Fruit fly (Drosophila melanogaster): ENCODE data around the gene Apl.
A peak's percentile ranks its signal among the peaks of the same experiment; 100 is the strongest.

Gene Apl

DNA sequence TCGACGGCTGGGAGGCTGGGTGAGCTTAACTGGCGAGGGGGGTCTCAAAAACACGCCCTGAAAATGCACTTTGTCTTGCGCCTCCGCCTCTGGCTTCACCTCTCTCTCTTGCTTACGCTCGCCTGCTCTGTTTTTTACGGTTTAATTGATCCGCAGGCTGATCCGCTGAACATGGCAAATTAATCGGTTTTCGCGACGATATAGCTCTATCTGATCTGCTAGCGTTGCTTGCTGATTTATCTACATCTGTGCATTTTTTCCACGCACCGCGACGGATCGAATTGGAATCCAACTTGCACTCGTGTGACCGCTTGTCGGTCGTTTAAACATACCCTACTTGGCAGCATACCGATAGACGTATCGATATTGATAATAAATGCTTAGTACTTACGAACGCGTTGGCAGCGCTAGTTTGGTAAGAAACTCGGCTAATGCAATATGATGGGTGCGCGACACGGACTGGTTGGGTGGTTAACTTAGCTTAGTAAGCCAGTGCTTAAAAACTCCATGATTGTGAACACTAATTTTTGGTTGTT, 52.7 kb downstream of the Apl start, which contains the start of gene Abl (continued):
- no peak for TF ChIP-seq CkIIα-i1 (GFP tag; IDR thresholded peaks at IDR 0.05)
- TF ChIP-seq Mad (GFP tag; optimal IDR thresholded peaks at IDR 0.05), result peak; percentile 84
- no peak; the same call in 1 of the 2 replicates for TF ChIP-seq CG17328 (GFP tag; IDR thresholded peaks at IDR 0.05)
- no peak for TF ChIP-seq Atf3 (GFP tag; optimal IDR thresholded peaks at IDR 0.05)
- peak; percentile 70 for TF ChIP-seq nom (GFP tag; optimal IDR thresholded peaks at IDR 0.05)
- TF ChIP-seq ash1 (GFP tag; optimal IDR thresholded peaks at IDR 0.05), result peak; percentile 69
- TF ChIP-seq Med (GFP tag), result peak; percentile 98
- TF ChIP-seq en (GFP tag; optimal IDR thresholded peaks at IDR 0.05), result peak; percentile 32
- TF ChIP-seq bowl (GFP tag; IDR thresholded peaks at IDR 0.05), result no peak; the same call in 1 of the 2 replicates
- no peak for TF ChIP-seq dati (GFP tag; IDR thresholded peaks at IDR 0.05)
- peak; percentile 7 for TF ChIP-seq CG1233 (GFP tag; optimal IDR thresholded peaks at IDR 0.05)
- TF ChIP-seq wek (GFP tag; optimal IDR thresholded peaks at IDR 0.05), result peak; percentile 14
- peak; percentile 65 for TF ChIP-seq sug (tag; optimal IDR thresholded peaks at IDR 0.05)
- TF ChIP-seq sna (GFP tag; IDR thresholded peaks at IDR 0.05; ENCODE audit: partially characterized antibody), result peak; percentile 72; the same call in 1 of the 2 replicates
- TF ChIP-seq sisA (GFP tag; IDR thresholded peaks at IDR 0.05), result peak; percentile 34; the same call in 1 of the 2 replicates
- TF ChIP-seq pzg (GFP tag; optimal IDR thresholded peaks at IDR 0.05), result peak; percentile 100
- TF ChIP-seq Dad (GFP tag; optimal IDR thresholded peaks at IDR 0.05), result peak; percentile 87
- TF ChIP-seq ind (GFP tag; optimal IDR thresholded peaks at IDR 0.05), result peak; percentile 50
- peak; percentile 84 for TF ChIP-seq Elba2 (GFP tag; optimal IDR thresholded peaks at IDR 0.05)
- TF ChIP-seq gem (tag; optimal IDR thresholded peaks at IDR 0.05), result peak; percentile 35
- peak; percentile 51 for TF ChIP-seq CG10147 (GFP tag; optimal IDR thresholded peaks at IDR 0.05)
- TF ChIP-seq CG7372 (GFP tag; IDR thresholded peaks at IDR 0.05), result no peak
- TF ChIP-seq CG11504 (tag; optimal IDR thresholded peaks at IDR 0.05), result peak; percentile 63
- peak; percentile 50 for TF ChIP-seq Deaf1 (tag; optimal IDR thresholded peaks at IDR 0.05)
- TF ChIP-seq dmrt99B (tag; optimal IDR thresholded peaks at IDR 0.05), result no peak
- peak; percentile 52 for TF ChIP-seq CG13424 (tag; optimal IDR thresholded peaks at IDR 0.05)
- no peak for TF ChIP-seq Lim3 (GFP tag; IDR thresholded peaks at IDR 0.05)
- no peak for TF ChIP-seq Poxn (GFP tag; IDR thresholded peaks at IDR 0.05)
- TF ChIP-seq CG14441 (GFP tag; IDR thresholded peaks at IDR 0.05), result 0 out of 2 replicates have a peak, but pooled peaks have one; percentile 20
- TF ChIP-seq fd64A (GFP tag; optimal IDR thresholded peaks at IDR 0.05), result peak; percentile 36
- peak; percentile 11 for TF ChIP-seq az2 (GFP tag; optimal IDR thresholded peaks at IDR 0.05)
- no peak for TF ChIP-seq CG4730 (GFP tag; IDR thresholded peaks at IDR 0.05)
- TF ChIP-seq CG4328 (GFP tag; optimal IDR thresholded peaks at IDR 0.05), result peak; percentile 0
- TF ChIP-seq CG10979 (tag; optimal IDR thresholded peaks at IDR 0.05), result peak; percentile 25
- no peak for TF ChIP-seq Doc2 (GFP tag; IDR thresholded peaks at IDR 0.05)
- TF ChIP-seq CG17359 (tag; optimal IDR thresholded peaks at IDR 0.05), result peak; percentile 49
- TF ChIP-seq CG1602 (GFP tag; optimal IDR thresholded peaks at IDR 0.05), result peak; percentile 47
- peak; percentile 14 for TF ChIP-seq scrt (GFP tag; optimal IDR thresholded peaks at IDR 0.05)
- TF ChIP-seq CG30431 (GFP tag; optimal IDR thresholded peaks at IDR 0.05), result no peak
- no peak for TF ChIP-seq hth (optimal IDR thresholded peaks at IDR 0.05)
- TF ChIP-seq Sox100B (GFP tag; optimal IDR thresholded peaks at IDR 0.05), result no peak
- TF ChIP-seq CG13287 (GFP tag; IDR thresholded peaks at IDR 0.05; ENCODE audit: partially characterized antibody), result peak; percentile 90
- peak; percentile 62 for TF ChIP-seq pum (GFP tag; optimal IDR thresholded peaks at IDR 0.05)
- peak; percentile 88 for TF ChIP-seq sob (GFP tag; IDR thresholded peaks at IDR 0.05)
- TF ChIP-seq h (optimal IDR thresholded peaks at IDR 0.05), result no peak
- no peak for TF ChIP-seq CG6654 (GFP tag; optimal IDR thresholded peaks at IDR 0.05)
- 0 out of 2 replicates have a peak, but pooled peaks have one; percentile 14 for TF ChIP-seq Adf1 (GFP tag; IDR thresholded peaks at IDR 0.05)
- no peak for TF ChIP-seq Fer2 (tag; optimal IDR thresholded peaks at IDR 0.05)
- no peak for TF ChIP-seq dan (GFP tag; IDR thresholded peaks at IDR 0.05)
- no peak for TF ChIP-seq Taf1 (GFP tag; IDR thresholded peaks at IDR 0.05)
- peak; percentile 42; the same call in 1 of the 3 replicates for TF ChIP-seq CG14860 (GFP tag; IDR thresholded peaks at IDR 0.05; ENCODE audit: partially characterized antibody)

Data from whole organism, embryonic.